Fruit fly (Drosophila melanogaster) whole organism, wandering third instar larva: ENCODE measurements around the gene CG13723.

Experiments
- Abd-B ChIP-seq: fragments of >200 bp; optimal IDR thresholded peaks from 2 replicates; lab custom pipeline; 2017; ENCODE audit warnings: missing biosample characterization, missing genetic modification characterization
- CG32264 ChIP-seq: fragments of 200-800 bp; sonication (Bioruptor generic); optimal IDR thresholded peaks from 2 replicates; lab custom pipeline; 2016; ENCODE audit warnings: missing biosample characterization, missing genetic modification characterization
- CrebA ChIP-seq: fragments of 200-800 bp; sonication (Bioruptor generic); optimal IDR thresholded peaks from 2 replicates; lab custom pipeline; 2016; ENCODE audit warnings: missing biosample characterization, mild to moderate bottlenecking, missing genetic modification characterization, borderline replicate concordance
- Dfd ChIP-seq: fragments of >200 bp; optimal IDR thresholded peaks from 2 replicates; lab custom pipeline; 2017; ENCODE audit warnings: missing biosample characterization, missing genetic modification characterization
- Dif ChIP-seq: fragments of 200-275, 200-300 bp; sonication (Bioruptor generic); optimal IDR thresholded peaks from 2 replicates; lab custom pipeline; 2018; ENCODE audit warnings: missing biosample characterization, missing genetic modification characterization; ENCODE audit not compliant: partially characterized antibody
- GATAd ChIP-seq: sonication (Bioruptor generic); optimal IDR thresholded peaks from 2 replicates; lab custom pipeline; 2016; ENCODE audit warnings: missing biosample characterization, missing genetic modification characterization
- Hnf4 ChIP-seq: fragments of 200-800 bp; sonication (Bioruptor generic); optimal IDR thresholded peaks from 2 replicates; lab custom pipeline; 2016; ENCODE audit warnings: missing biosample characterization, mild to moderate bottlenecking, missing genetic modification characterization
- Hr83 ChIP-seq: fragments of 200-300 bp; sonication (Bioruptor generic); optimal IDR thresholded peaks from 2 replicates; lab custom pipeline; 2016; ENCODE audit warnings: missing biosample characterization, mild to moderate bottlenecking, missing genetic modification characterization, moderate library complexity; ENCODE audit not compliant: poor library complexity, severe bottlenecking
- Jra ChIP-seq: sonication (Bioruptor generic); optimal IDR thresholded peaks from 2 replicates; lab custom pipeline; 2016; ENCODE audit warnings: missing biosample characterization, missing genetic modification characterization
- Myc ChIP-seq: fragments of >200 bp; optimal IDR thresholded peaks from 2 replicates; lab custom pipeline; 2017
- Sp1 ChIP-seq: fragments of 200-800 bp; sonication (Bioruptor generic); optimal IDR thresholded peaks from 3 replicates; lab custom pipeline; 2019; ENCODE audit warnings: missing biosample characterization, mild to moderate bottlenecking, missing genetic modification characterization, moderate library complexity
- Vsx2 ChIP-seq: fragments of 200-300, 225-300 bp; sonication (Bioruptor generic); optimal IDR thresholded peaks from 2 replicates; lab custom pipeline; 2018; ENCODE audit warnings: missing biosample characterization, missing genetic modification characterization; ENCODE audit not compliant: partially characterized antibody
- br ChIP-seq: fragments of 200-800 bp; sonication (Bioruptor generic); optimal IDR thresholded peaks from 2 replicates; lab custom pipeline; 2016; ENCODE audit warnings: missing biosample characterization, missing genetic modification characterization
- brk ChIP-seq: fragments of 200-800 bp; sonication (Bioruptor generic); optimal IDR thresholded peaks from 2 replicates; lab custom pipeline; 2016; ENCODE audit warnings: missing biosample characterization, mild to moderate bottlenecking, missing genetic modification characterization
- foxo ChIP-seq, 2 experiments: fragments of 200-800 bp; sonication (Bioruptor generic); optimal IDR thresholded peaks; 2 replicates in 1 of 2; 3 replicates in 1 of 2; lab custom pipeline; 2016 to 2017; ENCODE audit warnings: missing biosample characterization in 2 of 2, missing genetic modification characterization in 2 of 2
- h ChIP-seq: fragments of 200-800 bp; sonication (Bioruptor generic); optimal IDR thresholded peaks from 3 replicates; lab custom pipeline; 2016; ENCODE audit warnings: missing biosample characterization, mild to moderate bottlenecking, missing genetic modification characterization
- jim ChIP-seq: fragments of 175-275, 200-325 bp; sonication (Bioruptor generic); optimal IDR thresholded peaks from 2 replicates; lab custom pipeline; 2016; ENCODE audit warnings: missing biosample characterization, mild to moderate bottlenecking, missing genetic modification characterization
- lola ChIP-seq: fragments of >200 bp; optimal IDR thresholded peaks from 2 replicates; lab custom pipeline; 2017; ENCODE audit warnings: missing biosample characterization, missing genetic modification characterization
- pan ChIP-seq: fragments of >200 bp; optimal IDR thresholded peaks from 2 replicates; lab custom pipeline; 2017
- psq ChIP-seq: fragments of 200-800 bp; sonication (Bioruptor generic); optimal IDR thresholded peaks from 3 replicates; lab custom pipeline; 2017; ENCODE audit warnings: missing biosample characterization, mild to moderate bottlenecking, missing genetic modification characterization, moderate library complexity
- rgr ChIP-seq: fragments of 200-800 bp; sonication (Bioruptor generic); optimal IDR thresholded peaks from 3 replicates; lab custom pipeline; 2016; ENCODE audit warnings: missing biosample characterization, mild to moderate bottlenecking, missing genetic modification characterization
- sage ChIP-seq: fragments of 200-800 bp; sonication (Bioruptor generic); optimal IDR thresholded peaks from 2 replicates; lab custom pipeline; 2016; ENCODE audit warnings: missing biosample characterization, mild to moderate bottlenecking, missing genetic modification characterization
- sv ChIP-seq: fragments of 200-800 bp; sonication (Bioruptor generic); optimal IDR thresholded peaks from 3 replicates; lab custom pipeline; 2016; ENCODE audit warnings: missing biosample characterization, missing genetic modification characterization
- woc ChIP-seq: sonication (Bioruptor generic); optimal IDR thresholded peaks from 2 replicates; lab custom pipeline; 2016; ENCODE audit warnings: missing biosample characterization, mild to moderate bottlenecking, missing genetic modification characterization

Gene CG13723

dm6 chr3L:17269463-17269862, 5.2 kb downstream of the CG13723 start:
- TF ChIP-seq GATAd (no peak), Hr83 (GFP tag; lab: Kevin White, UChicago) (no peak), Dfd (GFP tag; lab: Kevin White, UChicago) (no peak), Dif (GFP tag; lab: Kevin White, UChicago) (no peak), rgr (GFP tag; lab: Kevin White, UChicago) (no peak), Myc (lab: Kevin White, UChicago) (no peak), Sp1 (GFP tag; lab: Kevin White, UChicago) (no peak), br (GFP tag; lab: Kevin White, UChicago) (no peak), Hnf4 (GFP tag; lab: Kevin White, UChicago) (no peak), CG32264 (GFP tag; lab: Kevin White, UChicago) (no peak), lola (no peak), sage (no peak), Jra (GFP tag; lab: Kevin White, UChicago) (no peak), brk (GFP tag; lab: Kevin White, UChicago) (no peak), woc (no peak)

dm6 chr3L:17292205-17292604, 28.0 kb downstream of the CG13723 start:
- TF ChIP-seq lola (no peak), sv (GFP tag; lab: Kevin White, UChicago) (no peak)

- TF ChIP-seq lola (no peak), jim (GFP tag; lab: Kevin White, UChicago) (no peak), foxo (GFP tag; optimal IDR thresholded peaks at IDR 0.05; lab: Kevin White, UChicago) (no peak), brk (GFP tag; lab: Kevin White, UChicago) (no peak), pan (lab: Kevin White, UChicago) (no peak), Dfd (GFP tag; lab: Kevin White, UChicago) (no peak), Myc (lab: Kevin White, UChicago) (no peak), sage (no peak), CrebA (no peak), Abd-B (GFP tag; lab: Kevin White, UChicago) (no peak), psq (GFP tag; lab: Kevin White, UChicago) (no peak), h (GFP tag; lab: Kevin White, UChicago) (no peak), Vsx2 (GFP tag; lab: Kevin White, UChicago) (no peak), CG32264 (GFP tag; lab: Kevin White, UChicago) (no peak), rgr (GFP tag; lab: Kevin White, UChicago) (no peak), woc (no peak)
These were observed 46.3 kb downstream of the CG13723 start for dm6 chr3L:17310509-17310908.
